Fruit fly (Drosophila melanogaster) whole organism, embryonic: ENCODE results near the gene CG12017.
A peak's percentile ranks its signal among the peaks of the same experiment; 100 is the strongest.

ENCODE experiments used
- Aef1 ChIP-seq: fragments of 200-800 bp; sonication (Bioruptor generic); IDR thresholded peaks from 3 replicates; pipeline ENCODE4 v1.3.6; 2022; ENCODE audit warnings: missing biosample characterization, missing genetic modification characterization
- Awh ChIP-seq: fragments of 200-800 bp; sonication (Bioruptor generic); IDR thresholded peaks from 2 replicates; pipeline ENCODE4, ENCODE4 v1.3.6; 2022; ENCODE audit warnings: missing biosample characterization, missing genetic modification characterization
- Bgb ChIP-seq: fragments of 200-800 bp; sonication (Bioruptor generic); IDR thresholded peaks from 2 replicates; pipeline ENCODE4 v1.3.6; 2022; ENCODE audit warnings: missing biosample characterization, missing genetic modification characterization; ENCODE audit not compliant: partially characterized antibody
- CG10147 ChIP-seq: fragments of 200-800 bp; sonication (Bioruptor generic); optimal IDR thresholded peaks from 2 replicates; lab custom pipeline; 2019; ENCODE audit warnings: missing biosample characterization, mild to moderate bottlenecking, missing genetic modification characterization, moderate library complexity
- CG10321 ChIP-seq: fragments of 200-800 bp; sonication (Bioruptor generic); IDR thresholded peaks from 2 replicates; pipeline ENCODE4 v1.3.6; 2022; ENCODE audit warnings: missing biosample characterization, missing genetic modification characterization
- CG11085 ChIP-seq: fragments of 200-800 bp; sonication (Bioruptor generic); IDR thresholded peaks from 2 replicates; pipeline ENCODE4 v1.3.6; 2022; ENCODE audit warnings: missing biosample characterization, missing genetic modification characterization
- CG12769 ChIP-seq: fragments of 200-800 bp; sonication (Bioruptor generic); optimal IDR thresholded peaks from 2 replicates; lab custom pipeline; 2019; ENCODE audit warnings: missing biosample characterization, mild to moderate bottlenecking, missing genetic modification characterization, moderate library complexity
- CG13624 ChIP-seq: fragments of 200-800 bp; sonication (Bioruptor generic); optimal IDR thresholded peaks from 2 replicates; lab custom pipeline; 2016; ENCODE audit warnings: missing biosample characterization, missing genetic modification characterization
- CG14014 ChIP-seq: fragments of 200-800 bp; sonication (Bioruptor generic); IDR thresholded peaks from 2 replicates; pipeline ENCODE4 v1.3.6; 2022; ENCODE audit warnings: missing biosample characterization, missing genetic modification characterization
- CG14965 ChIP-seq: fragments of 200-800 bp; sonication (Bioruptor generic); optimal IDR thresholded peaks from 2 replicates; lab custom pipeline; 2016; ENCODE audit warnings: missing biosample characterization, missing genetic modification characterization, borderline replicate concordance
- CG15011 ChIP-seq: fragments of 200-800 bp; sonication (Bioruptor generic); optimal IDR thresholded peaks from 3 replicates; lab custom pipeline; 2018; ENCODE audit warnings: missing biosample characterization, mild to moderate bottlenecking, missing genetic modification characterization
- CG15696 ChIP-seq: fragments of 200-800 bp; sonication (Bioruptor generic); optimal IDR thresholded peaks from 2 replicates; lab custom pipeline; 2019; ENCODE audit warnings: missing biosample characterization, mild to moderate bottlenecking, missing genetic modification characterization, moderate library complexity
- CG1647 ChIP-seq: fragments of 200-800 bp; sonication (Bioruptor generic); optimal IDR thresholded peaks from 3 replicates; lab custom pipeline; 2016; ENCODE audit warnings: missing biosample characterization, missing genetic modification characterization
- CG17385 ChIP-seq: fragments of 200-800 bp; sonication (Bioruptor generic); optimal IDR thresholded peaks from 3 replicates; lab custom pipeline; 2018; ENCODE audit warnings: missing biosample characterization, mild to moderate bottlenecking, missing genetic modification characterization
- CG18262 ChIP-seq: fragments of 200-800 bp; optimal IDR thresholded peaks from 3 replicates; lab custom pipeline; 2019; ENCODE audit warnings: missing biosample characterization, mild to moderate bottlenecking, missing genetic modification characterization, moderate library complexity
- CG18476 ChIP-seq: fragments of 200-800 bp; sonication (Bioruptor generic); optimal IDR thresholded peaks from 2 replicates; lab custom pipeline; 2016; ENCODE audit warnings: missing biosample characterization, mild to moderate bottlenecking, missing genetic modification characterization
- CG18764 ChIP-seq: fragments of 200-800 bp; sonication (Bioruptor generic); optimal IDR thresholded peaks from 3 replicates; lab custom pipeline; 2016; ENCODE audit warnings: missing biosample characterization, missing genetic modification characterization
- CG2199 ChIP-seq: fragments of 200-800 bp; sonication (Bioruptor generic); IDR thresholded peaks from 3 replicates; pipeline ENCODE4 v1.3.6; 2022; ENCODE audit warnings: missing biosample characterization, missing genetic modification characterization
- CG2202 ChIP-seq: fragments of 200-800 bp; sonication (Bioruptor generic); optimal IDR thresholded peaks from 2 replicates; lab custom pipeline; 2018; ENCODE audit warnings: missing biosample characterization, mild to moderate bottlenecking, missing genetic modification characterization
- CG31441 ChIP-seq: fragments of 200-800 bp; sonication (Bioruptor generic); IDR thresholded peaks from 2 replicates; pipeline ENCODE4 v1.3.6; 2022; ENCODE audit warnings: missing biosample characterization, missing genetic modification characterization
- CG43689 ChIP-seq: fragments of 200-800 bp; sonication (Bioruptor generic); IDR thresholded peaks from 2 replicates; pipeline ENCODE4 v1.3.6; 2022; ENCODE audit warnings: missing biosample characterization, missing genetic modification characterization
- CG4730 ChIP-seq: fragments of 200-800 bp; sonication (Bioruptor generic); IDR thresholded peaks from 2 replicates; pipeline ENCODE4 v1.3.6; 2022; ENCODE audit warnings: missing biosample characterization, missing genetic modification characterization
- CG6254 ChIP-seq: fragments of 200-800 bp; sonication (Bioruptor generic); optimal IDR thresholded peaks from 3 replicates; lab custom pipeline; 2017; ENCODE audit warnings: mild to moderate bottlenecking, missing biosample characterization, missing genetic modification reagents, missing genetic modification characterization
- CG7271 ChIP-seq: fragments of 200-800 bp; sonication (Bioruptor generic); optimal IDR thresholded peaks from 2 replicates; lab custom pipeline; 2018; ENCODE audit warnings: missing biosample characterization, mild to moderate bottlenecking, missing genetic modification characterization, moderate library complexity
- CG9215 ChIP-seq: fragments of 200-800 bp; sonication (Bioruptor generic); IDR thresholded peaks from 2 replicates; pipeline ENCODE4 v1.3.6; 2022; ENCODE audit warnings: missing biosample characterization, missing genetic modification characterization
- CG9437 ChIP-seq: fragments of 200-800 bp; sonication (Bioruptor generic); optimal IDR thresholded peaks from 2 replicates; lab custom pipeline; 2018; ENCODE audit warnings: missing biosample characterization, mild to moderate bottlenecking, missing genetic modification characterization
- CG9727 ChIP-seq: fragments of 200-800 bp; sonication (Bioruptor generic); optimal IDR thresholded peaks from 3 replicates; lab custom pipeline; 2017; ENCODE audit warnings: missing biosample characterization, mild to moderate bottlenecking, missing genetic modification characterization
- CG9817 ChIP-seq: fragments of 200-800 bp; sonication (Bioruptor generic); optimal IDR thresholded peaks from 2 replicates; lab custom pipeline; 2018; ENCODE audit warnings: missing biosample characterization, mild to moderate bottlenecking, missing genetic modification characterization, moderate library complexity
- D19B ChIP-seq: fragments of 200-800 bp; sonication (Bioruptor generic); optimal IDR thresholded peaks from 2 replicates; lab custom pipeline; 2017; ENCODE audit warnings: missing biosample characterization, mild to moderate bottlenecking, missing genetic modification characterization
- Dll ChIP-seq: fragments of 200-800 bp; sonication (Bioruptor generic); IDR thresholded peaks from 4 replicates; pipeline ENCODE4 v1.3.6; 2022; ENCODE audit warnings: missing biosample characterization, missing genetic modification characterization; ENCODE audit not compliant: partially characterized antibody
- Dp ChIP-seq: fragments of 200-800 bp; sonication (Bioruptor generic); optimal IDR thresholded peaks from 2 replicates; lab custom pipeline; 2018; ENCODE audit warnings: missing biosample characterization, mild to moderate bottlenecking, missing genetic modification characterization, moderate library complexity
- Eip74EF ChIP-seq, 2 experiments: fragments of 200-800 bp in 1 of 2; fragments of >200 bp in 1 of 2; sonication (Bioruptor generic) in 1 of 2; optimal IDR thresholded peaks; 2 replicates each; lab custom pipeline; 2017 to 2019; ENCODE audit warnings: missing biosample characterization in 2 of 2, missing genetic modification characterization in 2 of 2, mild to moderate bottlenecking in 1 of 2, moderate library complexity in 1 of 2
- MTF-1 ChIP-seq: fragments of 200-800 bp; sonication (Bioruptor generic); optimal IDR thresholded peaks from 2 replicates; lab custom pipeline; 2018; ENCODE audit warnings: missing biosample characterization, mild to moderate bottlenecking, missing genetic modification characterization, borderline replicate concordance
- NC2β ChIP-seq: fragments of 200-800 bp; sonication (Bioruptor generic); optimal IDR thresholded peaks from 2 replicates; lab custom pipeline; 2016; ENCODE audit warnings: missing biosample characterization, missing genetic modification characterization
- Nf-YC ChIP-seq: fragments of 200-800 bp; optimal IDR thresholded peaks from 3 replicates; lab custom pipeline; 2019; ENCODE audit warnings: missing biosample characterization, mild to moderate bottlenecking, missing genetic modification characterization, moderate library complexity
- Opbp ChIP-seq: fragments of 200-800 bp; sonication (Bioruptor generic); IDR thresholded peaks from 3 replicates; pipeline ENCODE4 v1.3.6; 2022; ENCODE audit warnings: missing biosample characterization, missing genetic modification characterization; ENCODE audit not compliant: partially characterized antibody
- PHDP ChIP-seq: fragments of 200-800 bp; sonication (Bioruptor generic); optimal IDR thresholded peaks from 3 replicates; lab custom pipeline; 2018; ENCODE audit warnings: missing biosample characterization, mild to moderate bottlenecking, missing genetic modification characterization, moderate library complexity
- Side ChIP-seq: fragments of 200-800 bp; sonication (Bioruptor generic); optimal IDR thresholded peaks from 2 replicates; lab custom pipeline; 2016; ENCODE audit warnings: missing biosample characterization, missing genetic modification characterization
- cato ChIP-seq: fragments of 200-800 bp; sonication (Bioruptor generic); optimal IDR thresholded peaks from 2 replicates; lab custom pipeline; 2016; ENCODE audit warnings: missing biosample characterization, missing genetic modification characterization, borderline replicate concordance
- chn ChIP-seq: fragments of 200-800 bp; sonication (Bioruptor generic); optimal IDR thresholded peaks from 2 replicates; lab custom pipeline; 2016; ENCODE audit warnings: missing biosample characterization, missing genetic modification characterization
- fru ChIP-seq: fragments of >200 bp; optimal IDR thresholded peaks from 2 replicates; lab custom pipeline; 2017
- gsb ChIP-seq: fragments of 200-800 bp; sonication (Bioruptor generic); IDR thresholded peaks from 2 replicates; pipeline ENCODE4 v1.3.6; 2022; ENCODE audit warnings: missing biosample characterization, missing genetic modification characterization
- lola ChIP-seq, 3 experiments: fragments of >200 bp in 2 of 3; fragments of 200-800 bp in 1 of 3; sonication (Bioruptor generic) in 1 of 3; optimal IDR thresholded peaks; 2 replicates each; lab custom pipeline; 2017 to 2019; ENCODE audit warnings: missing biosample characterization in 3 of 3, missing genetic modification characterization in 3 of 3, mild to moderate bottlenecking in 1 of 3, moderate library complexity in 1 of 3
- nerfin-2 ChIP-seq: fragments of 200-800 bp; sonication (Bioruptor generic); IDR thresholded peaks from 2 replicates; pipeline ENCODE4 v1.3.6; 2022; ENCODE audit warnings: missing biosample characterization, missing genetic modification characterization; ENCODE audit not compliant: partially characterized antibody
- otp ChIP-seq: fragments of 200-800 bp; sonication (Bioruptor generic); IDR thresholded peaks from 3 replicates; pipeline ENCODE4, ENCODE4 v1.3.6; 2022; ENCODE audit warnings: missing biosample characterization, missing genetic modification characterization
- row ChIP-seq: fragments of 200-800 bp; sonication (Bioruptor generic); IDR thresholded peaks from 3 replicates; pipeline ENCODE4 v1.3.6; 2022; ENCODE audit warnings: missing biosample characterization, missing genetic modification characterization
- tup ChIP-seq: fragments of 200-800 bp; sonication (Bioruptor generic); optimal IDR thresholded peaks from 2 replicates; lab custom pipeline; 2016; ENCODE audit warnings: missing biosample characterization, mild to moderate bottlenecking, missing genetic modification characterization, moderate library complexity
- tx ChIP-seq: fragments of 200-800 bp; sonication (Bioruptor generic); optimal IDR thresholded peaks from 2 replicates; lab custom pipeline; 2016; ENCODE audit warnings: missing biosample characterization, missing genetic modification characterization

Gene CG12017

DNA sequence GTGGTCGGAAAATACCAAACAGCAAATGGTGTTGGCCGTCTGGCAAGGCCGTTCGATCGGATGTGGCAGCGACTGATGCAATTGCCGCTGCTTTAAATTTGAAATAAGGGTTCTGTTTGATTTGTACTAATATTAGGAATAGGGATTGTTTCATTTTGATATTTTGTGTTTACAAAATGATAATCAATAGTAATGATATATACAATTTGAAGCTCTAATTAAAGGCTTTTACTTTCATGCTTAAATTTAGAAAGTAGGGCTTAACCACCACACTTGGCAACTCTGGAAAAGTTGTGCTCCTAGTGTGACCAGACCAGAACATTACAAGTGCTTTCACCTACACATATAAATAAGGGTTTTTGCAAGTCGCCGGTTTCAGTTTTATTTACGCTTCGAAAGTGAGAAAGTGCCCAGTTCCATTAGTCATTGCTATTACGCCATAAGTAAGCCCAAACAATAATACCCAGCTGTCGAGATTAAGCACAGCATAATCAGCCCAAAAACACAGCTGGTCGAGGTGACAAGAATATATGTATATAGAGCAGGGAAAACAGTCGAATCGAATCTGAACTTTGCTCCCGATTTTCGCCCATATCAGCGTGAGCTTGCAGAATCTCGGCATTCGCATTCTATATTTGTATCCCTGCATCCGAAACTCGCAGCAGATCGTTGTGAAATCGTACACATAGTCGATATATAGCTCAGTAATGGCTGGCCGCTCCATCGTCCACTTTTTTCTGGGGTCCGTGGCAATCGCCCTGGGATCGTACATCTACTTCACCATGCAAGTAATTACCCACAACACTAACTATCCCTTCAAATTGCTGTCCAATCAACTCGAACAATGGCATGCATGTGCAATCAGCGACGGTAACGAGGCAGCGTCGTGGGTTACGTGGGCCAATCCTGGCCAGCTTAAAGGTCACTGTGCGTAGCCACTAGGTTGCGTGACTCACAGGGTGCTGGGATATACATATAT lies 46.2 kb downstream of the CG12017 start, which contains the start of gene Gtpx (continued):
- TF ChIP-seq Eip74EF (GFP tag; optimal IDR thresholded peaks at IDR 0.05; lab: Kevin White, UChicago) = no peak
- TF ChIP-seq CG14014 (GFP tag; lab: Robert Waterston, UW) = no peak
- no peak for TF ChIP-seq nerfin-2
- TF ChIP-seq Dp (GFP tag; lab: Kevin White, UChicago) = peak; percentile 80
- no peak for TF ChIP-seq CG15011
- no peak for TF ChIP-seq CG12769
- no peak for TF ChIP-seq gsb (GFP tag; lab: Robert Waterston, UW)
- TF ChIP-seq cato (GFP tag; lab: Kevin White, UChicago) = no peak
- no peak for TF ChIP-seq CG9437
- no peak for TF ChIP-seq CG4730 (GFP tag; lab: Robert Waterston, UW)
- peak; percentile 39 for TF ChIP-seq NC2β
- no peak for TF ChIP-seq fru
- no peak for TF ChIP-seq Aef1 (GFP tag; lab: Robert Waterston, UW)
- no peak for TF ChIP-seq CG7271 (tag; lab: Kevin White, UChicago)
- no peak for TF ChIP-seq CG9215
- peak; percentile 51; the same call in 2 of the 4 replicates for TF ChIP-seq Dll (GFP tag; lab: Robert Waterston, UW)
- TF ChIP-seq CG9727 (GFP tag; lab: Kevin White, UChicago) = peak; percentile 26
- no peak for TF ChIP-seq CG43689
- TF ChIP-seq CG13624 = peak; percentile 73
- peak; percentile 32 for TF ChIP-seq CG18476 (GFP tag; lab: Kevin White, UChicago)
- TF ChIP-seq D19B (GFP tag; lab: Kevin White, UChicago) = no peak
- TF ChIP-seq CG11085 (GFP tag; lab: Robert Waterston, UW) = no peak
- peak; percentile 49 for TF ChIP-seq CG17385 (GFP tag; lab: Kevin White, UChicago)
- TF ChIP-seq CG2202 (tag; lab: Kevin White, UChicago) = no peak
- peak; percentile 81 for TF ChIP-seq row
- TF ChIP-seq chn (GFP tag; lab: Kevin White, UChicago) = peak; percentile 3
- no peak for TF ChIP-seq Opbp (GFP tag; lab: Robert Waterston, UW)
- no peak for TF ChIP-seq MTF-1 (GFP tag; lab: Kevin White, UChicago)
- peak; percentile 48 for TF ChIP-seq Side (GFP tag; lab: Kevin White, UChicago)
- TF ChIP-seq CG31441 (GFP tag; lab: Robert Waterston, UW) = no peak; the same call in 1 of the 2 replicates
- TF ChIP-seq tx = peak; percentile 40
- no peak for TF ChIP-seq otp (GFP tag; lab: Robert Waterston, UW)
- TF ChIP-seq CG10147 (GFP tag; lab: Kevin White, UChicago) = no peak
- peak; percentile 65 for TF ChIP-seq CG9817 (tag; lab: Kevin White, UChicago)
- no peak; the same call in 1 of the 2 replicates for TF ChIP-seq Bgb (GFP tag; lab: Robert Waterston, UW)
- TF ChIP-seq CG18262 (tag; lab: Kevin White, UChicago) = no peak
- peak; percentile 53 for TF ChIP-seq Nf-YC
- no peak for TF ChIP-seq CG10321 (GFP tag; lab: Robert Waterston, UW)
- no peak for TF ChIP-seq CG1647 (GFP tag; lab: Kevin White, UChicago)
- no peak for TF ChIP-seq Awh (GFP tag; lab: Robert Waterston, UW)
- no peak for TF ChIP-seq CG6254
- no peak for TF ChIP-seq CG2199 (GFP tag; lab: Robert Waterston, UW)
- TF ChIP-seq tup (GFP tag; lab: Kevin White, UChicago) = no peak
- no peak for TF ChIP-seq CG18764 (GFP tag; lab: Kevin White, UChicago)
- no peak for TF ChIP-seq CG14965 (GFP tag; lab: Kevin White, UChicago)
- TF ChIP-seq lola (GFP tag; optimal IDR thresholded peaks at IDR 0.05; lab: Kevin White, UChicago) = peak in 1 of 3 experiments; percentile 45
- no peak for TF ChIP-seq CG15696 (tag; lab: Kevin White, UChicago)
- peak; percentile 41 for TF ChIP-seq PHDP (tag; lab: Kevin White, UChicago)
